Fruit fly (Drosophila melanogaster) whole organism, embryonic: Measurements from ENCODE around the gene CG43638.

Experiments
- Abd-B ChIP-seq: fragments of 200-800 bp; sonication (Bioruptor generic); optimal IDR thresholded peaks from 2 replicates; lab custom pipeline; 2018; ENCODE audit warnings: missing biosample characterization, mild to moderate bottlenecking, missing genetic modification characterization, moderate library complexity
- Ada2b ChIP-seq: fragments of 200-800 bp; sonication (Bioruptor generic); IDR thresholded peaks from 2 replicates; pipeline ENCODE4 v1.3.6; 2022; ENCODE audit warnings: missing biosample characterization, missing genetic modification characterization
- Blimp-1 ChIP-seq: fragments of 200-800 bp; sonication (Bioruptor generic); optimal IDR thresholded peaks from 3 replicates; lab custom pipeline; 2018; ENCODE audit warnings: missing biosample characterization, missing genetic modification characterization, mild to moderate bottlenecking, moderate library complexity, missing genetic modification reagents
- Bteb2 ChIP-seq: fragments of 200-800 bp; sonication (Bioruptor generic); optimal IDR thresholded peaks from 2 replicates; lab custom pipeline; 2016; ENCODE audit warnings: missing biosample characterization, missing genetic modification characterization
- CG11085 ChIP-seq: fragments of 200-800 bp; sonication (Bioruptor generic); IDR thresholded peaks from 2 replicates; pipeline ENCODE4 v1.3.6; 2022; ENCODE audit warnings: missing biosample characterization, missing genetic modification characterization
- CG11456 ChIP-seq: fragments of 200-800 bp; sonication (Bioruptor generic); IDR thresholded peaks from 3 replicates; pipeline ENCODE4 v1.3.6; 2022; ENCODE audit warnings: missing biosample characterization, missing genetic modification characterization
- CG11560 ChIP-seq: fragments of 200-800 bp; sonication (Bioruptor generic); IDR thresholded peaks from 3 replicates; pipeline ENCODE4 v1.3.6; 2022; ENCODE audit warnings: missing biosample characterization, missing genetic modification characterization
- CG11696 ChIP-seq: fragments of 200-800 bp; sonication (Bioruptor generic); IDR thresholded peaks from 2 replicates; pipeline ENCODE4 v1.3.6; 2022; ENCODE audit warnings: missing biosample characterization, missing genetic modification characterization
- CG12219 ChIP-seq: fragments of 200-800 bp; sonication (Bioruptor generic); optimal IDR thresholded peaks from 3 replicates; lab custom pipeline; 2018; ENCODE audit warnings: missing biosample characterization, mild to moderate bottlenecking, missing genetic modification characterization
- CG12236 ChIP-seq: fragments of 200-800 bp; sonication (Bioruptor generic); optimal IDR thresholded peaks from 2 replicates; lab custom pipeline; 2016; ENCODE audit warnings: missing biosample characterization, missing genetic modification characterization
- CG1529 ChIP-seq: fragments of 200-800 bp; sonication (Bioruptor generic); optimal IDR thresholded peaks from 3 replicates; lab custom pipeline; 2018; ENCODE audit warnings: missing biosample characterization, missing genetic modification characterization
- CG16815 ChIP-seq: fragments of 200-800 bp; sonication (Bioruptor generic); optimal IDR thresholded peaks from 3 replicates; lab custom pipeline; 2017; ENCODE audit warnings: missing biosample characterization, mild to moderate bottlenecking, missing genetic modification characterization
- CG17359 ChIP-seq: fragments of 200-800 bp; sonication (Bioruptor generic); optimal IDR thresholded peaks from 3 replicates; lab custom pipeline; 2018; ENCODE audit warnings: missing biosample characterization, mild to moderate bottlenecking, missing genetic modification characterization, moderate library complexity
- CG17361 ChIP-seq: fragments of 200-800 bp; sonication (Bioruptor generic); IDR thresholded peaks from 3 replicates; pipeline ENCODE4 v1.3.6; 2022; ENCODE audit warnings: missing biosample characterization, missing genetic modification characterization
- CG2875 ChIP-seq: fragments of 200-800 bp; sonication (Bioruptor generic); optimal IDR thresholded peaks from 2 replicates; lab custom pipeline; 2017; ENCODE audit warnings: missing biosample characterization, mild to moderate bottlenecking, missing genetic modification characterization, missing genetic modification reagents
- CG3281 ChIP-seq: fragments of 200-800 bp; sonication (Bioruptor generic); optimal IDR thresholded peaks from 3 replicates; lab custom pipeline; 2017; ENCODE audit warnings: missing biosample characterization, mild to moderate bottlenecking, missing genetic modification characterization
- CG3726 ChIP-seq: fragments of 200-800 bp; sonication (Bioruptor generic); IDR thresholded peaks from 3 replicates; pipeline ENCODE4, ENCODE4 v1.3.6; 2022; ENCODE audit warnings: missing biosample characterization, missing genetic modification characterization
- CG4404 ChIP-seq: fragments of 200-800 bp; sonication (Bioruptor generic); IDR thresholded peaks from 2 replicates; pipeline ENCODE4 v1.3.6; 2022; ENCODE audit warnings: missing biosample characterization, missing genetic modification characterization
- CG5245 ChIP-seq: fragments of 200-800 bp; sonication (Bioruptor generic); optimal IDR thresholded peaks from 3 replicates; lab custom pipeline; 2016; ENCODE audit warnings: missing biosample characterization, missing genetic modification characterization
- CG6654 ChIP-seq: fragments of 200-800 bp; sonication (Bioruptor generic); optimal IDR thresholded peaks from 2 replicates; lab custom pipeline; 2017; ENCODE audit warnings: missing biosample characterization, mild to moderate bottlenecking, missing genetic modification characterization
- CG6765 ChIP-seq: fragments of 200-800 bp; sonication (Bioruptor generic); optimal IDR thresholded peaks from 3 replicates; lab custom pipeline; 2017; ENCODE audit warnings: missing biosample characterization, mild to moderate bottlenecking, missing genetic modification characterization
- CG6791 ChIP-seq: fragments of 200-800 bp; sonication (Bioruptor generic); IDR thresholded peaks from 3 replicates; pipeline ENCODE4 v1.3.6; 2022; ENCODE audit warnings: missing biosample characterization, missing genetic modification characterization; ENCODE audit not compliant: partially characterized antibody
- CG8388 ChIP-seq: fragments of 200-800 bp; sonication (Bioruptor generic); optimal IDR thresholded peaks from 2 replicates; lab custom pipeline; 2019; ENCODE audit warnings: missing biosample characterization, mild to moderate bottlenecking, missing genetic modification characterization, moderate library complexity
- Dbx ChIP-seq: fragments of 200-800 bp; sonication (Bioruptor generic); IDR thresholded peaks from 3 replicates; pipeline ENCODE4 v1.3.6; 2022; ENCODE audit warnings: missing biosample characterization, missing genetic modification characterization
- MESR4 ChIP-seq: fragments of 200-800 bp; sonication (Bioruptor generic); optimal IDR thresholded peaks from 2 replicates; lab custom pipeline; 2018; ENCODE audit warnings: missing biosample characterization, mild to moderate bottlenecking, missing genetic modification characterization, moderate library complexity
- Oaz ChIP-seq: fragments of 200-800 bp; sonication (Bioruptor generic); IDR thresholded peaks from 2 replicates; pipeline ENCODE4 v1.3.6; 2022; ENCODE audit warnings: missing biosample characterization, missing genetic modification characterization
- Trl ChIP-seq, 3 experiments: fragments of >200 bp in 2 of 3; fragments of 200-800 bp in 1 of 3; sonication (Bioruptor generic) in 1 of 3; optimal IDR thresholded peaks; 2 replicates in 1 of 3; 3 replicates in 2 of 3; lab custom pipeline; 2016 to 2017; ENCODE audit warnings: missing biosample characterization in 1 of 3, missing genetic modification characterization in 1 of 3
- az2 ChIP-seq: fragments of 200-800 bp; sonication (Bioruptor generic); optimal IDR thresholded peaks from 3 replicates; lab custom pipeline; 2016; ENCODE audit warnings: missing biosample characterization, missing genetic modification characterization
- bowl ChIP-seq: fragments of 200-800 bp; sonication (Bioruptor generic); IDR thresholded peaks from 2 replicates; pipeline ENCODE4 v1.3.6; 2022; ENCODE audit warnings: missing biosample characterization, missing genetic modification characterization
- btn ChIP-seq: fragments of 200-800 bp; sonication (Bioruptor generic); optimal IDR thresholded peaks from 2 replicates; lab custom pipeline; 2016; ENCODE audit warnings: missing biosample characterization, missing genetic modification characterization
- ci ChIP-seq: fragments of 200-800 bp; sonication (Bioruptor generic); IDR thresholded peaks from 3 replicates; pipeline ENCODE4 v1.3.6; 2022; ENCODE audit warnings: missing biosample characterization, missing genetic modification characterization
- dati ChIP-seq: fragments of 200-800 bp; sonication (Bioruptor generic); IDR thresholded peaks from 2 replicates; pipeline ENCODE4 v1.3.6; 2022; ENCODE audit warnings: missing biosample characterization, missing genetic modification characterization
- dm ChIP-seq: fragments of 200-800 bp; sonication (Bioruptor generic); optimal IDR thresholded peaks from 3 replicates; lab custom pipeline; 2016; ENCODE audit warnings: missing biosample characterization, missing genetic modification characterization
- dmrt11E ChIP-seq: fragments of 200-800 bp; sonication (Bioruptor generic); optimal IDR thresholded peaks from 3 replicates; lab custom pipeline; 2018; ENCODE audit warnings: missing biosample characterization, mild to moderate bottlenecking, missing genetic modification characterization, moderate library complexity
- emc ChIP-seq: fragments of 200-800 bp; sonication (Bioruptor generic); optimal IDR thresholded peaks from 2 replicates; lab custom pipeline; 2016; ENCODE audit warnings: missing biosample characterization, missing genetic modification characterization
- grn ChIP-seq: fragments of 200-800 bp; sonication (Bioruptor generic); optimal IDR thresholded peaks from 3 replicates; lab custom pipeline; 2017; ENCODE audit warnings: missing biosample characterization, missing genetic modification characterization
- hbn ChIP-seq: fragments of 200-800 bp; sonication (Bioruptor generic); IDR thresholded peaks from 2 replicates; pipeline ENCODE4 v1.3.6; 2022; ENCODE audit warnings: missing biosample characterization, missing genetic modification characterization; ENCODE audit not compliant: partially characterized antibody
- ind ChIP-seq: fragments of 200-800 bp; sonication (Bioruptor generic); optimal IDR thresholded peaks from 3 replicates; lab custom pipeline; 2016; ENCODE audit warnings: missing biosample characterization, missing genetic modification characterization
- knrl ChIP-seq: fragments of 200-800 bp; sonication (Bioruptor generic); IDR thresholded peaks from 3 replicates; pipeline ENCODE4 v1.3.6; 2022; ENCODE audit warnings: missing biosample characterization, missing genetic modification characterization; ENCODE audit not compliant: partially characterized antibody
- nmo ChIP-seq: fragments of 200-800 bp; sonication (Bioruptor generic); optimal IDR thresholded peaks from 2 replicates; lab custom pipeline; 2018; ENCODE audit warnings: missing biosample characterization, mild to moderate bottlenecking, missing genetic modification characterization, moderate library complexity
- oc ChIP-seq: fragments of 200-800 bp; sonication (Bioruptor generic); optimal IDR thresholded peaks from 2 replicates; lab custom pipeline; 2018; ENCODE audit warnings: missing biosample characterization, mild to moderate bottlenecking, missing genetic modification characterization, moderate library complexity
- pan ChIP-seq, 4 experiments: fragments of >200 bp in 3 of 4; fragments of 200-800 bp in 1 of 4; sonication (Bioruptor generic) in 1 of 4; optimal IDR thresholded peaks in 3 of 4; IDR thresholded peaks in 1 of 4; 2 replicates each; pipeline versions ENCODE4 v1.3.6 to Lab custom; 2017 to 2022; ENCODE audit warnings: missing biosample characterization in 2 of 4, missing genetic modification characterization in 2 of 4, mixed read lengths in 1 of 4
- pzg ChIP-seq: fragments of 200-800 bp; sonication (Bioruptor generic); optimal IDR thresholded peaks from 3 replicates; lab custom pipeline; 2018; ENCODE audit warnings: missing biosample characterization, mild to moderate bottlenecking, missing genetic modification characterization, moderate library complexity
- rib ChIP-seq: fragments of 200-800 bp; sonication (Bioruptor generic); IDR thresholded peaks from 2 replicates; pipeline ENCODE4 v1.3.6; 2022; ENCODE audit warnings: missing biosample characterization, missing genetic modification characterization
- row ChIP-seq: fragments of 200-800 bp; sonication (Bioruptor generic); IDR thresholded peaks from 3 replicates; pipeline ENCODE4 v1.3.6; 2022; ENCODE audit warnings: missing biosample characterization, missing genetic modification characterization
- so ChIP-seq: fragments of 200-800 bp; sonication (Bioruptor generic); IDR thresholded peaks from 3 replicates; pipeline ENCODE4 v1.3.6; 2022; ENCODE audit warnings: missing biosample characterization, missing genetic modification characterization
- tup ChIP-seq: fragments of 200-800 bp; sonication (Bioruptor generic); optimal IDR thresholded peaks from 2 replicates; lab custom pipeline; 2016; ENCODE audit warnings: missing biosample characterization, mild to moderate bottlenecking, missing genetic modification characterization, moderate library complexity

The CG43638 gene

dm6 chr3L:12090898-12091685 lies 46.7 kb downstream of the CG43638 start (continued):
- 0 out of 2 replicates have a peak, but pooled peaks have one; percentile 55 for TF ChIP-seq CG4404
- TF ChIP-seq CG12236 (GFP tag; lab: Kevin White, UChicago): no peak
- TF ChIP-seq Ada2b (GFP tag; lab: Robert Waterston, UW): peak; percentile 70
- peak; percentile 62 for TF ChIP-seq Abd-B (GFP tag; lab: Kevin White, UChicago)
- TF ChIP-seq CG12219 (GFP tag; lab: Kevin White, UChicago): peak; percentile 50
- TF ChIP-seq CG11696: no peak
- TF ChIP-seq az2: peak; percentile 54
- TF ChIP-seq Dbx (GFP tag; lab: Robert Waterston, UW): peak; percentile 55; the same call in 1 of the 3 replicates
- no peak for TF ChIP-seq CG11560
- peak; percentile 28 for TF ChIP-seq tup (GFP tag; lab: Kevin White, UChicago)
- 0 out of 2 replicates have a peak, but pooled peaks have one; percentile 69 for TF ChIP-seq rib (GFP tag; lab: Robert Waterston, UW)
- TF ChIP-seq Blimp-1: no peak
- no peak for TF ChIP-seq knrl (GFP tag; lab: Robert Waterston, UW)
- no peak for TF ChIP-seq bowl
- TF ChIP-seq dmrt11E: no peak
- 0 out of 3 replicates have a peak, but pooled peaks have one; percentile 42 for TF ChIP-seq CG3726 (GFP tag; lab: Robert Waterston, UW)
- TF ChIP-seq CG8388 (GFP tag; lab: Kevin White, UChicago): peak; percentile 2
- TF ChIP-seq ind: peak; percentile 69
- peak; percentile 44 for TF ChIP-seq CG5245 (GFP tag; lab: Kevin White, UChicago)
- TF ChIP-seq CG3281 (GFP tag; lab: Kevin White, UChicago): peak; percentile 74
- TF ChIP-seq CG11085: peak; percentile 57; the same call in 1 of the 2 replicates
- TF ChIP-seq CG17359: peak; percentile 50
- peak; percentile 48; the same call in 1 of the 3 replicates for TF ChIP-seq so (GFP tag; lab: Robert Waterston, UW)
- TF ChIP-seq grn (GFP tag; lab: Kevin White, UChicago): no peak
- no peak for TF ChIP-seq oc (tag; lab: Kevin White, UChicago)
- no peak for TF ChIP-seq dm
- TF ChIP-seq pzg (GFP tag; lab: Kevin White, UChicago): no peak
- TF ChIP-seq CG1529 (GFP tag; lab: Kevin White, UChicago): peak; percentile 12
- 0 out of 3 replicates have a peak, but pooled peaks have one; percentile 38 for TF ChIP-seq ci (GFP tag; lab: Robert Waterston, UW)
- TF ChIP-seq CG6654 (GFP tag; lab: Kevin White, UChicago): no peak
- no peak for TF ChIP-seq Trl (optimal IDR thresholded peaks at IDR 0.05; lab: Kevin White, UChicago)
- TF ChIP-seq Trl (GFP tag; optimal IDR thresholded peaks at IDR 0.05; lab: Kevin White, UChicago): peak; percentile 45
- TF ChIP-seq CG11456: peak; percentile 69; the same call in 2 of the 3 replicates
- TF ChIP-seq CG6791 (GFP tag; lab: Robert Waterston, UW): no peak
- peak; percentile 84 for TF ChIP-seq row
- TF ChIP-seq MESR4 (GFP tag; lab: Kevin White, UChicago): no peak
- no peak for TF ChIP-seq CG2875
- TF ChIP-seq nmo: peak; percentile 59
- TF ChIP-seq Oaz (GFP tag; lab: Robert Waterston, UW): peak; percentile 51; the same call in 1 of the 2 replicates
- TF ChIP-seq Bteb2: peak; percentile 47
- peak; percentile 64; the same call in 2 of the 3 replicates for TF ChIP-seq CG17361 (GFP tag; lab: Robert Waterston, UW)
- no peak for TF ChIP-seq btn
- no peak for TF ChIP-seq dati
- TF ChIP-seq emc (GFP tag; lab: Kevin White, UChicago): no peak
- TF ChIP-seq hbn (GFP tag; lab: Robert Waterston, UW): no peak
- TF ChIP-seq CG6765 (GFP tag; lab: Kevin White, UChicago): peak; percentile 60
- TF ChIP-seq pan (optimal IDR thresholded peaks at IDR 0.05; lab: Kevin White, UChicago): no peak
- peak in 1 of 2 experiments; percentile 68 for TF ChIP-seq pan (GFP tag; optimal IDR thresholded peaks at IDR 0.05 in 1 of 2, IDR thresholded peaks at IDR 0.05 in 1 of 2)
- TF ChIP-seq CG16815 (GFP tag; lab: Kevin White, UChicago): peak; percentile 7
